Worm (Caenorhabditis elegans) whole organism, early embryonic: ENCODE data around the gene gei-4.

ENCODE experiments used
- ama-1 ChIP-seq: fragments of 150-350 bp; optimal IDR thresholded peaks from 2 replicates; lab custom pipeline; 2014
- ets-7 ChIP-seq: sonication (generic microtip); optimal IDR thresholded peaks from 2 replicates; lab custom pipeline; 2016; ENCODE audit warnings: missing genotype, missing genetic modification characterization, missing compliant biosample characterization
- hmg-4 ChIP-seq: fragments of 200-800 bp; sonication (Bioruptor generic); optimal IDR thresholded peaks from 2 replicates; lab custom pipeline; 2018; ENCODE audit warnings: mild to moderate bottlenecking, missing genetic modification characterization, missing compliant biosample characterization
- hnd-1 ChIP-seq: sonication (generic microtip); optimal IDR thresholded peaks from 2 replicates; lab custom pipeline; 2016; ENCODE audit warnings: missing genetic modification characterization, missing compliant biosample characterization

ce11 chrIII:315160-315559 is 39.4 kb downstream of the gei-4 start, which contains the start of gene Y50D7A.10:
- TF ChIP-seq ama-1 (lab: Kevin White, UChicago), result no peak
- no peak for TF ChIP-seq ets-7 (tag; lab: Kevin White, UChicago)
- no peak for TF ChIP-seq hnd-1
- no peak for TF ChIP-seq hmg-4 (GFP tag; lab: Kevin White, UChicago)
